Worm (Caenorhabditis elegans) whole organism, early embryonic: ENCODE measurements around the gene F47C12.8.

Source experiments
- ama-1 ChIP-seq: fragments of 150-350 bp; optimal IDR thresholded peaks from 2 replicates; lab custom pipeline; 2014
- pes-1 ChIP-seq: fragments of 200-800 bp; sonication (Bioruptor generic); IDR thresholded peaks from 2 replicates; pipeline ENCODE4 v1.3.6; 2022; ENCODE audit warnings: missing genetic modification reagents, missing genetic modification characterization, missing compliant biosample characterization
- sea-1 ChIP-seq: fragments of 200-800 bp; sonication (Bioruptor generic); conservative IDR thresholded peaks from 2 replicates; pipeline ENCODE4 v1.3.6; 2022; ENCODE audit warnings: missing genetic modification characterization, missing compliant biosample characterization

ce11 chrIV:4033490-4033889 is 35.1 kb upstream of the F47C12.8 start:
- TF ChIP-seq ama-1 (lab: Kevin White, UChicago) (no peak), sea-1 (GFP tag; lab: Robert Waterston, UW) (no peak), pes-1 (GFP tag; lab: Robert Waterston, UW) (no peak)
